Fruit fly (Drosophila melanogaster): ENCODE measurements around the gene CG9578.
"Not testable (repeated sequence)": the region's sequence is repeated elsewhere in the genome, so short reads cannot be mapped to it uniquely, and the experiment has no call there.

DNA sequence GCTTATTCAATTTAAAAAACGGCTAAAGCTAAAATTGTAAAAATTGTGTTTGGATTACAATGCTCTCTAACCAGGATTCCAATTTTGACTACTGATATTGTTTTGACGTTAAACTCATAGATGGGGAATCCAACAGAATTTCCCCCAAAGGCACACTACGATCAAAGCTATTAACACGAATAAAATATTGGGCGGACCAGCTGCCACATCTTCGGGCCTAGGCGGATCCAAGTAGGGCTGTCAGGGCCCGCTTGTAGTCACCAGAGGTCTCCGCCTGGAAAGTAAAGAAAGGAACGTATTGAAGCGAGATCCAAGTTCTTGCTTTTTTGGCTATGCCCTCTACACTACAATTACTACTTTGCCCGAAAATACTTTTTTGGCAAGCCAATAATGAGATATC, 8.5 kb downstream of the CG9578 start, which contains the start of gene Sdic1:
- not testable (repeated sequence) for TF ChIP-seq h, Sin3A, Myc, psq, insv, ttk (optimal IDR thresholded peaks at IDR 0.05)

Measured in Kc167 (cell line).